Worm (Caenorhabditis elegans): ENCODE data around the gene btb-18.

Gene btb-18

DNA sequence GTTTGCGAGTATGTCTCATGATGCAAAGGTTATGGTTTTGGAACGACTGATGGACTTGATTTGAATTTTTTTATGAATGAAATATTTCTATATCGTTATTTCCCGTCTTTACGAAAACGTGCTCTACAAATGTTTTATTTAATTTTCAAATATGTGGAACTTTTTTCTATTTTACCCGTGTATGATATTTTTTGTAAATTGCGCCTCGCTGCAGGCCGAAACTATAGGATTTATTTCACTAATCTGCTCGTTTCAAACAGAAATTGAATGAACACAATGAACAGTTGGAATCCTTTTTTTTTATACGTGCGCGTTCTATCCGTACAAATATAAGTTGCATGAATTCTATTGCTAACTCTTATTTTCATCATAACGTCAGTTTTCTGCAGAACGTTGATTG lies at the start of gene btb-18:
TSS of gene btb-18 (plus strand) at position 301 of the 400 bp plus-strand sequence.
- TF ChIP-seq nhr-237 (tag; optimal IDR thresholded peaks at IDR 0.05) (no peak), elt-3 (tag; optimal IDR thresholded peaks at IDR 0.05) (no peak), sea-2 (GFP tag; optimal IDR thresholded peaks at IDR 0.05) (no peak), nhr-28 (tag; optimal IDR thresholded peaks at IDR 0.05) (no peak), nhr-25 (tag; optimal IDR thresholded peaks at IDR 0.05) (no peak)

DNA sequence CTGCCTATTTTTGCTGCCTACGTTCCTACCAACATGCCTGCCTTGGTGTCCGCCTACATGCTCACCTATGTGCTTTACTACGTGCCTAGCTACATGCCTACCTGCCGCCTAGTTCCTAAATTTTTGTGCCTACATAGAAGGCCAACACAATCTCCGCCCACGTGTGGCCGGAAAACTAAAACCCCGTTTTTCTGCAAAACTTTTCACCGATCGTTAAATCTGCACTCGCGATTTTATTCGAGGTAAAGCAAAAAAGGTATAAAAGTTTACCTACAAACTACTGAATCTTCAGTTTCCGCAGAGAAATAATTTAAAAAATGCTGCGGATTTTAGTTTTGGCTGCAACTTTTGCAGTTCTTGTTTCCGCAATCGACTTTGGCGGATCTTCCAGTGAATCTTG lies 48.6 kb upstream of the btb-18 start, which contains the start of gene clec-124:
TSS of gene clec-124 (plus strand) at position 301 of the 400 bp plus-strand sequence.
- TF ChIP-seq egl-5 (tag; optimal IDR thresholded peaks at IDR 0.05) (no peak), mml-1 (tag; optimal IDR thresholded peaks at IDR 0.05) (no peak), sea-2 (GFP tag; optimal IDR thresholded peaks at IDR 0.05) (no peak), nfya-1 (tag; optimal IDR thresholded peaks at IDR 0.05; ENCODE audit: insufficient read depth) (no peak), egl-27 (tag; optimal IDR thresholded peaks at IDR 0.05) (no peak), eor-1 (tag; optimal IDR thresholded peaks at IDR 0.05) (no peak), fkh-2 (tag; optimal IDR thresholded peaks at IDR 0.05) (no peak), fkh-10 (GFP tag; optimal IDR thresholded peaks at IDR 0.05) (no peak), ztf-4 (tag; optimal IDR thresholded peaks at IDR 0.05) (no peak), lin-39 (tag; optimal IDR thresholded peaks at IDR 0.05) (no peak), nhr-12 (tag; optimal IDR thresholded peaks at IDR 0.05) (no peak), nhr-43 (tag; optimal IDR thresholded peaks at IDR 0.05; ENCODE audit: poor library complexity, severe bottlenecking) (no peak), nhr-23 (tag; optimal IDR thresholded peaks at IDR 0.05) (no peak), nhr-67 (tag; optimal IDR thresholded peaks at IDR 0.05) (no peak), ZK546.5 (tag; optimal IDR thresholded peaks at IDR 0.05) (no peak)

- TF ChIP-seq jun-1 (tag; optimal IDR thresholded peaks at IDR 0.05) (no peak), skn-1 (tag; optimal IDR thresholded peaks at IDR 0.05) (no peak), egl-27 (tag; optimal IDR thresholded peaks at IDR 0.05) (no peak), nhr-12 (tag; optimal IDR thresholded peaks at IDR 0.05) (no peak), ceh-16 (tag; optimal IDR thresholded peaks at IDR 0.05) (no peak), eor-1 (tag; optimal IDR thresholded peaks at IDR 0.05) (no peak), fkh-10 (GFP tag; optimal IDR thresholded peaks at IDR 0.05) (no peak), nhr-77 (tag; optimal IDR thresholded peaks at IDR 0.05) (no peak), nhr-25 (tag; optimal IDR thresholded peaks at IDR 0.05) (no peak), ztf-11 (tag; optimal IDR thresholded peaks at IDR 0.05) (no peak), elt-1 (tag; optimal IDR thresholded peaks at IDR 0.05) (no peak)
Measured at ce11 chrII:3250195-3250594, 47.8 kb upstream of the btb-18 start.

DNA sequence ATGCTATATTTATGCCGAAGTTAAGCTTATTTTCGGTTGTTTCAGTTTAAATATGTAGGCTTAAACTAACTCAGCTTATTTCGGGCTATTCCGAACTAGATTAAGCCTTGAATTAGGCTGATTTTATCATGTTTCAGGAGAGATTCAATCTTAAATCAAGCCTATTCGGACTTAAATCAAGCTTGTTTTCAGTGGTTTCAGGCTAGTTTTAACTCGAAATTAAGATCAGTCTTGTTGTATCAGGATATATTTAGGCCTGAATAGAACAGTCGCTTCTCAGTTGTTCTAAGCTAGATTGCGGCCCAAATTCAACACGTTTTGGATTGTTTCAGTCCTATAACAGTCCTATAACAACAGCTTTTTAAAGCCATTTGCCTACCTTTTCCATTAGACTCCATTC lies 46.2 kb upstream of the btb-18 start:
- TF ChIP-seq lin-15B (tag; optimal IDR thresholded peaks at IDR 0.05) (no peak), aly-2 (tag; optimal IDR thresholded peaks at IDR 0.05) (no peak), pha-4 (tag; optimal IDR thresholded peaks at IDR 0.05) (no peak), ZK546.5 (tag; optimal IDR thresholded peaks at IDR 0.05) (no peak), ztf-4 (tag; optimal IDR thresholded peaks at IDR 0.05) (no peak), nhr-11 (tag; optimal IDR thresholded peaks at IDR 0.05) (no peak), ceh-16 (tag; optimal IDR thresholded peaks at IDR 0.05) (no peak), hmg-11 (tag; optimal IDR thresholded peaks at IDR 0.05) (no peak), pqm-1 (tag; optimal IDR thresholded peaks at IDR 0.05) (no peak), lin-39 (tag; optimal IDR thresholded peaks at IDR 0.05) (no peak), ceh-9 (tag; optimal IDR thresholded peaks at IDR 0.05) (no peak), ama-1 (optimal IDR thresholded peaks at IDR 0.05) (no peak), fkh-10 (GFP tag; optimal IDR thresholded peaks at IDR 0.05) (no peak), elt-2 (tag; optimal IDR thresholded peaks at IDR 0.05) (no peak), nhr-25 (tag; optimal IDR thresholded peaks at IDR 0.05) (no peak)

ce11 chrII:3259254-3259653 lies 38.8 kb upstream of the btb-18 start, which contains the start of gene gcy-19:
TSS of gene gcy-19 (minus strand) at chrII:3259354.
- TF ChIP-seq zag-1 (tag; optimal IDR thresholded peaks at IDR 0.05) (no peak), nhr-11 (tag; optimal IDR thresholded peaks at IDR 0.05) (no peak), egl-5 (tag; optimal IDR thresholded peaks at IDR 0.05) (no peak), R02D3.7 (tag; optimal IDR thresholded peaks at IDR 0.05) (no peak), elt-2 (tag; optimal IDR thresholded peaks at IDR 0.05) (no peak), nhr-23 (tag; optimal IDR thresholded peaks at IDR 0.05) (no peak), nhr-67 (tag; optimal IDR thresholded peaks at IDR 0.05) (no peak), elt-1 (tag; optimal IDR thresholded peaks at IDR 0.05) (no peak), nhr-76 (tag; optimal IDR thresholded peaks at IDR 0.05) (no peak), pqm-1 (tag; optimal IDR thresholded peaks at IDR 0.05) (no peak), mml-1 (tag; optimal IDR thresholded peaks at IDR 0.05) (no peak), nhr-77 (tag; optimal IDR thresholded peaks at IDR 0.05) (no peak), lsy-12 (tag; optimal IDR thresholded peaks at IDR 0.05) (no peak)
